Worm (Caenorhabditis elegans) whole organism, young adult: Measurements from ENCODE around the gene sri-54.

ENCODE experiments used
- B0019.2 ChIP-seq: fragments of 200-800 bp; sonication (Bioruptor generic); conservative IDR thresholded peaks from 2 replicates; pipeline ENCODE4 v1.3.6; 2022; ENCODE audit warnings: missing genetic modification reagents, missing genetic modification characterization, missing compliant biosample characterization
- B0261.1 ChIP-seq: sonication (generic microtip); optimal IDR thresholded peaks from 2 replicates; lab custom pipeline; 2016; ENCODE audit warnings: mild to moderate bottlenecking, missing genetic modification characterization, moderate library complexity, missing compliant biosample characterization
- B0336.3 ChIP-seq: fragments of 200-800 bp; sonication (Bioruptor generic); IDR thresholded peaks from 2 replicates; pipeline ENCODE4 v1.3.6; 2022; ENCODE audit warnings: missing genetic modification characterization, missing compliant biosample characterization
- K12H6.12 ChIP-seq: fragments of 200-800 bp; sonication (Bioruptor generic); optimal IDR thresholded peaks from 2 replicates; lab custom pipeline; 2018; ENCODE audit warnings: mild to moderate bottlenecking, missing genetic modification characterization, missing compliant biosample characterization
- T26A5.8 ChIP-seq: sonication (generic microtip); optimal IDR thresholded peaks from 2 replicates; lab custom pipeline; 2016; ENCODE audit warnings: missing genetic modification characterization, missing compliant biosample characterization
- atf-7 ChIP-seq: sonication (generic microtip); optimal IDR thresholded peaks from 2 replicates; lab custom pipeline; 2017; ENCODE audit warnings: mild to moderate bottlenecking, missing genetic modification characterization, missing compliant biosample characterization
- attf-5 ChIP-seq: fragments of 200-800 bp; sonication (Bioruptor generic); optimal IDR thresholded peaks from 2 replicates; lab custom pipeline; 2018; ENCODE audit warnings: mild to moderate bottlenecking, missing genetic modification characterization, missing compliant biosample characterization
- ceh-27 ChIP-seq: fragments of 200-800 bp; sonication (Bioruptor generic); optimal IDR thresholded peaks from 2 replicates; lab custom pipeline; 2018; ENCODE audit warnings: mild to moderate bottlenecking, missing genetic modification characterization, moderate library complexity, missing compliant biosample characterization
- chd-7 ChIP-seq: sonication (generic microtip); optimal IDR thresholded peaks from 2 replicates; lab custom pipeline; 2016; ENCODE audit warnings: mild to moderate bottlenecking, missing genetic modification characterization, moderate library complexity, missing compliant biosample characterization
- dox-1 ChIP-seq: fragments of 200-800 bp; sonication (Bioruptor generic); IDR thresholded peaks from 2 replicates; pipeline ENCODE4 v1.3.6; 2022; ENCODE audit warnings: missing genetic modification reagents, missing genetic modification characterization, missing compliant biosample characterization
- efl-1 ChIP-seq: fragments of 150-350 bp; optimal IDR thresholded peaks from 2 replicates; lab custom pipeline; 2014; ENCODE audit warnings: missing biosample characterization, missing genetic modification reagents, missing genetic modification characterization
- egl-18 ChIP-seq: fragments of 200-800 bp; sonication (Bioruptor generic); IDR thresholded peaks from 2 replicates; pipeline ENCODE4 v1.3.6; 2022; ENCODE audit warnings: missing genetic modification reagents, missing genetic modification characterization, missing compliant biosample characterization
- egl-44 ChIP-seq: fragments of 200-800 bp; sonication (Bioruptor generic); IDR thresholded peaks from 2 replicates; pipeline ENCODE4 v1.3.6; 2022; ENCODE audit warnings: missing genetic modification reagents, missing genetic modification characterization, missing compliant biosample characterization
- egrh-3 ChIP-seq: fragments of 200-800 bp; sonication (Bioruptor generic); IDR thresholded peaks from 2 replicates; pipeline ENCODE4 v1.3.6; 2022; ENCODE audit warnings: missing genetic modification reagents, missing genetic modification characterization, missing compliant biosample characterization
- hlh-12 ChIP-seq: sonication (generic microtip); optimal IDR thresholded peaks from 2 replicates; lab custom pipeline; 2016; ENCODE audit warnings: missing genetic modification characterization, missing compliant biosample characterization
- hlh-26 ChIP-seq: fragments of 200-800 bp; sonication (Bioruptor generic); conservative IDR thresholded peaks from 2 replicates; pipeline ENCODE4 v1.3.6; 2022; ENCODE audit warnings: missing genetic modification reagents, missing genetic modification characterization, missing compliant biosample characterization
- hmg-1.2 ChIP-seq: fragments of 200-800 bp; sonication (Bioruptor generic); IDR thresholded peaks from 2 replicates; pipeline ENCODE4 v1.3.6; 2022; ENCODE audit warnings: missing genetic modification reagents, missing genetic modification characterization, missing compliant biosample characterization
- hmg-20 ChIP-seq: fragments of 200-800 bp; sonication (Bioruptor generic); IDR thresholded peaks from 2 replicates; pipeline ENCODE4 v1.3.6; 2022; ENCODE audit warnings: missing genetic modification reagents, missing genetic modification characterization, missing compliant biosample characterization
- hsf-1 ChIP-seq: fragments of 200-800 bp; sonication (Bioruptor generic); IDR thresholded peaks from 2 replicates; pipeline ENCODE4 v1.3.6; 2022; ENCODE audit warnings: missing genetic modification reagents, missing genetic modification characterization, missing compliant biosample characterization
- lag-1 ChIP-seq: fragments of 200-800 bp; sonication (Bioruptor generic); IDR thresholded peaks from 2 replicates; pipeline ENCODE4 v1.3.6; 2022; ENCODE audit warnings: missing genetic modification reagents, missing genetic modification characterization, missing compliant biosample characterization
- lin-26 ChIP-seq: fragments of 200-800 bp; sonication (Bioruptor generic); IDR thresholded peaks from 2 replicates; pipeline ENCODE4 v1.3.6; 2022; ENCODE audit warnings: missing genetic modification reagents, missing genetic modification characterization, missing compliant biosample characterization
- lin-35 ChIP-seq, 3 experiments: fragments of 150-350 bp in 2 of 3; sonication (generic microtip) in 1 of 3; optimal IDR thresholded peaks; 2 replicates each; lab custom pipeline; 2014 to 2018; ENCODE audit warnings: missing biosample characterization in 3 of 3, missing genetic modification characterization in 3 of 3, missing genetic modification reagents in 3 of 3
- lsy-27 ChIP-seq: sonication (generic microtip); optimal IDR thresholded peaks from 2 replicates; lab custom pipeline; 2017; ENCODE audit warnings: missing genetic modification characterization, mild to moderate bottlenecking, missing compliant biosample characterization, antibody characterized with exemption, missing genotype, borderline replicate concordance; ENCODE audit not compliant: insufficient read depth
- madf-10 ChIP-seq: sonication (generic microtip); optimal IDR thresholded peaks from 2 replicates; lab custom pipeline; 2016; ENCODE audit warnings: mild to moderate bottlenecking, missing genetic modification characterization, missing compliant biosample characterization
- madf-6 ChIP-seq: fragments of 200-800 bp; sonication (Bioruptor generic); IDR thresholded peaks from 2 replicates; pipeline ENCODE4 v1.3.6; 2022; ENCODE audit warnings: missing genetic modification reagents, missing genetic modification characterization, missing compliant biosample characterization
- madf-8 ChIP-seq: fragments of 200-800 bp; sonication (Bioruptor generic); conservative IDR thresholded peaks from 2 replicates; pipeline ENCODE4 v1.3.6; 2022; ENCODE audit warnings: missing genetic modification reagents, missing genetic modification characterization, missing compliant biosample characterization
- nfya-2 ChIP-seq: fragments of 200-800 bp; sonication (Bioruptor generic); IDR thresholded peaks from 2 replicates; pipeline ENCODE4 v1.3.6; 2022; ENCODE audit warnings: missing genetic modification reagents, missing genetic modification characterization, missing compliant biosample characterization
- nfyb-1 ChIP-seq: fragments of 200-800 bp; sonication (Bioruptor generic); IDR thresholded peaks from 2 replicates; pipeline ENCODE4 v1.3.6; 2022; ENCODE audit warnings: missing genetic modification reagents, missing genetic modification characterization, missing compliant biosample characterization
- nhr-120 ChIP-seq: fragments of 200-800 bp; sonication (Bioruptor generic); IDR thresholded peaks from 2 replicates; pipeline ENCODE4 v1.3.6; 2022; ENCODE audit warnings: missing genetic modification characterization, missing compliant biosample characterization
- nhr-27 ChIP-seq: fragments of 200-800 bp; sonication (Bioruptor generic); optimal IDR thresholded peaks from 2 replicates; lab custom pipeline; 2018; ENCODE audit warnings: mild to moderate bottlenecking, missing genetic modification characterization, moderate library complexity, missing compliant biosample characterization
- snpc-1.1 ChIP-seq: sonication (generic microtip); optimal IDR thresholded peaks from 2 replicates; lab custom pipeline; 2017; ENCODE audit warnings: missing genetic modification characterization, mild to moderate bottlenecking, missing compliant biosample characterization, antibody characterized with exemption, moderate library complexity, missing genotype, missing genetic modification reagents; ENCODE audit not compliant: insufficient read depth
- snpc-1.3 ChIP-seq: sonication (generic microtip); optimal IDR thresholded peaks from 2 replicates; lab custom pipeline; 2017; ENCODE audit warnings: missing genetic modification characterization, mild to moderate bottlenecking, missing compliant biosample characterization, antibody characterized with exemption, moderate library complexity, missing genotype, missing genetic modification reagents; ENCODE audit not compliant: insufficient read depth
- snpc-3.4 ChIP-seq: sonication (generic microtip); optimal IDR thresholded peaks from 2 replicates; lab custom pipeline; 2017; ENCODE audit warnings: missing genetic modification characterization, mild to moderate bottlenecking, missing compliant biosample characterization, antibody characterized with exemption, moderate library complexity, missing genotype, missing genetic modification reagents
- snpc-4 ChIP-seq, 5 experiments: fragments of 150-350 bp in 1 of 5; sonication (generic microtip) in 4 of 5; optimal IDR thresholded peaks; 2 replicates each; lab custom pipeline; 2014 to 2018; ENCODE audit warnings: missing genetic modification characterization in 5 of 5, missing biosample characterization in 3 of 5, antibody characterized with exemption in 2 of 5, mild to moderate bottlenecking in 2 of 5, missing compliant biosample characterization in 2 of 5, missing genotype in 2 of 5, moderate library complexity in 2 of 5, missing genetic modification reagents in 1 of 5
- tbp1 ChIP-seq: fragments of 200-800 bp; sonication (Bioruptor generic); optimal IDR thresholded peaks from 2 replicates; lab custom pipeline; 2018; ENCODE audit warnings: mild to moderate bottlenecking, missing genetic modification characterization, missing compliant biosample characterization
- tbx-9 ChIP-seq: sonication (generic microtip); optimal IDR thresholded peaks from 2 replicates; lab custom pipeline; 2016; ENCODE audit warnings: borderline replicate concordance, missing genetic modification characterization, inconsistent platforms, missing compliant biosample characterization
- unc-62 ChIP-seq: fragments of 150-350 bp; optimal IDR thresholded peaks from 2 replicates; lab custom pipeline; 2014; ENCODE audit warnings: missing biosample characterization, missing genetic modification reagents, missing genetic modification characterization
- xnd-1 ChIP-seq: sonication (generic microtip); optimal IDR thresholded peaks from 2 replicates; lab custom pipeline; 2016; ENCODE audit warnings: missing genotype, missing genetic modification reagents, missing genetic modification characterization, missing compliant biosample characterization
- ztf-25 ChIP-seq: fragments of 200-800 bp; sonication (Bioruptor generic); IDR thresholded peaks from 2 replicates; pipeline ENCODE4 v1.3.6; 2022; ENCODE audit warnings: missing genetic modification reagents, missing genetic modification characterization, missing compliant biosample characterization
- ztf-26 ChIP-seq: sonication (generic microtip); optimal IDR thresholded peaks from 2 replicates; lab custom pipeline; 2017; ENCODE audit warnings: missing genetic modification characterization, missing compliant biosample characterization
- ztf-28 ChIP-seq: fragments of 200-800 bp; sonication (Bioruptor generic); IDR thresholded peaks from 2 replicates; pipeline ENCODE4 v1.3.6; 2022; ENCODE audit warnings: missing genetic modification reagents, missing genetic modification characterization, missing compliant biosample characterization
- ztf-3 ChIP-seq: fragments of 200-800 bp; sonication (Bioruptor generic); optimal IDR thresholded peaks from 2 replicates; lab custom pipeline; 2018; ENCODE audit warnings: mild to moderate bottlenecking, missing genetic modification characterization, missing compliant biosample characterization

sri-54 gene

DNA sequence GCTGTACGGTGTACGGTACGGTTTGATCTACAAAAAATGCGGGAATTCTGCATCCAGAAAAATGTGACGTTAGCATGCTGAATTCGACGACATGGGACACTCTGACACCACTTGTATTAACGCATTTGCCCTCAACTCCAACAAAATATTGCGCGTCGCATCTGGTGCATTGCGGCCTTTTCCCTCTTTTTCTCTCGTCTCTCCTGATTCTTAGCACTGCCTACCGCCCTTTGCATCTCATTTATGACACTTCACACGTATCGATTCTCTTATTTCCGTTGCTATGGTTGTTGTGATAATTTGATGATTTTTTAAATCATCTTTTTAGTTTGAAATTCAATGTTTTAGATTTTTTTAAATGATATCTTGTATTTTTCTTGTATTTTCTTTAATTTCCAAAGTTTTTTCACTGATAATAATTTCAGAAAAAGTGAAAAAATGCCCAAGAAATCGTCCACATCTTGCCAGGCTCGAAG is 18.8 kb downstream of the sri-54 start, which contains the start of gene T10D4.6:
TSS of gene T10D4.6 (plus strand) at position 426 of the 476 bp plus-strand sequence.
- TF ChIP-seq hmg-1.2 (GFP tag; lab: Robert Waterston, UW): peak; percentile 84; the same call in 1 of the 2 replicates
- no peak for TF ChIP-seq lin-35 (GFP tag; optimal IDR thresholded peaks at IDR 0.05; lab: Kevin White, UChicago)
- peak; percentile 83 for TF ChIP-seq attf-5 (GFP tag; lab: Kevin White, UChicago)

DNA sequence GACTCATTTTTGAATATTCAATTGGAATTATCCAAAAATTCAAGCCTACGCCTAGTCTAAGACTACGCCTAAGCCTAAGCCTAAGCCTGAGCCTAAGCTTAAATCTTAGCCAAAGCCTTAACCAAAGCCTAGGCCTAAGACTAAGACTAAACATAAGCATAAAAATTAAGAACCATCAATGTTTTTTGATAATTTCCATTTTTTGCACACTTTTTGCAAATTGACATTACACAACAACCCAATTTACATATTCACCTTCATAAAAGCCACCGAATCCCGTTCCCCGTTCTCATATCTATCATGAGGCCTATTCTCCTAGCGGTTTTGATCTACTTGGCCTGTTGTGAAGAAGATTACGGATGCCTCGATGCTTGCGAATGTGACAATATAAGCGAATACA is 20.2 kb downstream of the sri-54 start, which contains the start of gene T10D4.7:
TSS of gene T10D4.7 (plus strand) at position 301 of the 400 bp plus-strand sequence.
- TF ChIP-seq nfyb-1 (GFP tag; lab: Robert Waterston, UW) (no peak), egl-44 (GFP tag; lab: Robert Waterston, UW) (no peak), B0336.3 (GFP tag; lab: Robert Waterston, UW) (no peak), atf-7 (tag; lab: Kevin White, UChicago) (no peak)

DNA sequence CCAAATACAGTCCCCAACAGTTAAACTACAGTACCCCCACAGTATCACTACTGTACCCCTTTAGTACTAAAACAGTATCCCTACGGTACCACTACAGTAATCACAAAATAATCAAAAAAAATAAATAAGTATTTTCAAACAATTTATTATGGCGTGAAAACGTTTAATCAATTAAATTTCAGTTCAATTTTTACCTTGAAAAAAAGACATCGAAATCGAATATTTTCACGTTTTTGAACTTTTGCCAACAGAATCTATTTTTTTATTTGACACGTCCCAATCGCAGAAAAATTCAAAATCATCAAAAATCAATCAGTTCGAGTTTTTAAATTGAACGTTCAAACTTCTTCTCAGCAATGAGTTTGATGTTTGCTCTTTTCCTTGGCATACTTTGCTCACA is 23.8 kb downstream of the sri-54 start, which contains the start of gene clec-123:
TSS of gene clec-123 (plus strand) at position 301 of the 400 bp plus-strand sequence.
- TF ChIP-seq lsy-27 (tag; lab: Kevin White, UChicago) (no peak), xnd-1 (no peak), ztf-26 (tag; lab: Kevin White, UChicago) (no peak), egl-18 (GFP tag; lab: Robert Waterston, UW) (no peak), K12H6.12 (tag; lab: Kevin White, UChicago) (no peak), efl-1 (GFP tag; lab: Kevin White, UChicago) (no peak), nhr-120 (GFP tag; lab: Robert Waterston, UW) (no peak), madf-6 (GFP tag; lab: Robert Waterston, UW) (no peak), hsf-1 (GFP tag; lab: Robert Waterston, UW) (no peak), nhr-27 (tag; lab: Kevin White, UChicago) (no peak), T26A5.8 (tag; lab: Kevin White, UChicago) (no peak), unc-62 (no peak), attf-5 (GFP tag; lab: Kevin White, UChicago) (no peak), chd-7 (tag; lab: Kevin White, UChicago) (no peak), hlh-26 (no peak), snpc-4 (GFP tag; optimal IDR thresholded peaks at IDR 0.05; lab: Kevin White, UChicago) (no peak), snpc-4 (tag; optimal IDR thresholded peaks at IDR 0.05; lab: Kevin White, UChicago) (no peak), egl-44 (GFP tag; lab: Robert Waterston, UW) (no peak), ceh-27 (GFP tag; lab: Kevin White, UChicago) (no peak)

DNA sequence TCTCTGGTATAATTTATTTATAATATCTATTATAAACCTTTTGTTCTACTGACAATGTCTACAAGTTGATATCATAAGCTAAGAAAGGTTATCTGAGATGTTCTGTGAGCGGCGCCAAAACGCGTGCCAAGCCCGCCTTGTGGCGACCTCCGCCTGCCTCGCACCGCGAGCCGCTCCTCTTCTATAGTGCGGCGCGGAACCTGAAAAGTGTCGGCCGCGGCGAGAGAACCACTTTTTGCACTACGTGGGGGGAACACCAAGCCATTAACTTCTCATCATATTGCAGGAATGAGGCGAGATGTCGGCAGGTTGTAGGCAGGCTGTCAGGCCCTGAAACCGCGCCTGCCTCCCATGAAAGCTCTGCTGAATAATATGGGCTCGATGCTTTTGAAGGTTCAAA is 24.4 kb downstream of the sri-54 start:
- no peak for TF ChIP-seq hlh-12 (tag; lab: Kevin White, UChicago)
- no peak for TF ChIP-seq madf-8 (GFP tag; lab: Robert Waterston, UW)
- no peak for TF ChIP-seq B0261.1 (tag; lab: Kevin White, UChicago)
- TF ChIP-seq madf-10 (tag; lab: Kevin White, UChicago): no peak
- no peak for TF ChIP-seq lag-1 (GFP tag; lab: Robert Waterston, UW)
- no peak for TF ChIP-seq xnd-1
- no peak for TF ChIP-seq hmg-20 (GFP tag; lab: Robert Waterston, UW)
- TF ChIP-seq madf-6 (GFP tag; lab: Robert Waterston, UW): no peak
- 0 out of 2 replicates have a peak, but pooled peaks have one; percentile 35 for TF ChIP-seq ztf-28 (GFP tag; lab: Robert Waterston, UW)
- peak; percentile 69; the same call in 1 of the 2 replicates for TF ChIP-seq egrh-3 (GFP tag; lab: Robert Waterston, UW)
- TF ChIP-seq snpc-1.3 (tag; lab: Kevin White, UChicago): no peak
- no peak for TF ChIP-seq B0019.2 (GFP tag; lab: Robert Waterston, UW)
- peak; percentile 32 for TF ChIP-seq snpc-3.4
- no peak for TF ChIP-seq nfya-2 (GFP tag; lab: Robert Waterston, UW)
- TF ChIP-seq dox-1 (GFP tag; lab: Robert Waterston, UW): 0 out of 2 replicates have a peak, but pooled peaks have one; percentile 23
- TF ChIP-seq snpc-1.1 (tag; lab: Kevin White, UChicago): peak; percentile 84
- TF ChIP-seq tbp1 (GFP tag; lab: Kevin White, UChicago): no peak
- TF ChIP-seq ztf-25 (GFP tag; lab: Robert Waterston, UW): no peak
- no peak for TF ChIP-seq ztf-3 (GFP tag; lab: Kevin White, UChicago)
- TF ChIP-seq tbx-9: no peak
- no peak for TF ChIP-seq lin-26 (GFP tag; lab: Robert Waterston, UW)
- TF ChIP-seq attf-5 (GFP tag; lab: Kevin White, UChicago): no peak
